Worm (Caenorhabditis elegans) whole organism, late embryonic: Measurements from ENCODE around the gene clec-139.

ENCODE experiments used
- ceh-48 ChIP-seq: sonication (generic microtip); optimal IDR thresholded peaks from 2 replicates; lab custom pipeline; 2016; ENCODE audit warnings: missing genetic modification characterization, inconsistent platforms, missing compliant biosample characterization
- fkh-10 ChIP-seq: fragments of 150-350 bp; optimal IDR thresholded peaks from 2 replicates; lab custom pipeline; 2014; ENCODE audit warnings: missing biosample characterization, missing genetic modification reagents, missing genetic modification characterization
- hlh-30 ChIP-seq: sonication (generic microtip); optimal IDR thresholded peaks from 2 replicates; lab custom pipeline; 2017; ENCODE audit warnings: antibody characterized with exemption, missing genetic modification characterization, missing compliant biosample characterization; ENCODE audit not compliant: insufficient read depth
- lin-11 ChIP-seq: fragments of 200-800 bp; sonication (Bioruptor generic); optimal IDR thresholded peaks from 2 replicates; lab custom pipeline; 2018; ENCODE audit warnings: mild to moderate bottlenecking, missing genetic modification characterization, missing compliant biosample characterization
- nhr-11 ChIP-seq: fragments of 150-350 bp; optimal IDR thresholded peaks from 2 replicates; lab custom pipeline; 2014; ENCODE audit warnings: missing biosample characterization, missing genetic modification characterization
- sox-2 ChIP-seq: fragments of 200-800 bp; sonication (Bioruptor generic); IDR thresholded peaks from 2 replicates; pipeline ENCODE4 v1.3.6; 2022; ENCODE audit warnings: missing genetic modification reagents, missing genetic modification characterization, missing compliant biosample characterization
- unc-42 ChIP-seq: sonication (generic microtip); optimal IDR thresholded peaks from 2 replicates; lab custom pipeline; 2016; ENCODE audit warnings: missing genotype, missing genetic modification characterization, missing compliant biosample characterization

ce11 chrII:4600276-4600675 is 21.3 kb downstream of the clec-139 start:
- TF ChIP-seq lin-11 (no peak), sox-2 (no peak), nhr-11 (tag; lab: Kevin White, UChicago) (no peak), hlh-30 (no peak), unc-42 (tag; lab: Kevin White, UChicago) (no peak), ceh-48 (tag; lab: Kevin White, UChicago) (no peak), fkh-10 (no peak)
